Fruit fly (Drosophila melanogaster) whole organism, embryonic: Measurements from ENCODE around the gene CG32388.
A peak's percentile ranks its signal among the peaks of the same experiment; 100 is the strongest.

Experiments
- CG10147 ChIP-seq: fragments of 200-800 bp; sonication (Bioruptor generic); optimal IDR thresholded peaks from 2 replicates; lab custom pipeline; 2019; ENCODE audit warnings: missing biosample characterization, mild to moderate bottlenecking, missing genetic modification characterization, moderate library complexity
- CG11093 ChIP-seq: fragments of 200-800 bp; sonication (Bioruptor generic); IDR thresholded peaks from 3 replicates; pipeline ENCODE4 v1.3.6; 2022; ENCODE audit warnings: missing biosample characterization, missing genetic modification characterization
- CG1233 ChIP-seq: fragments of 200-800 bp; sonication (Bioruptor generic); optimal IDR thresholded peaks from 4 replicates; lab custom pipeline; 2018; ENCODE audit warnings: missing biosample characterization, mild to moderate bottlenecking, missing genetic modification characterization
- CG13123 ChIP-seq: fragments of 200-800 bp; sonication (Bioruptor generic); optimal IDR thresholded peaks from 2 replicates; lab custom pipeline; 2016; ENCODE audit warnings: missing biosample characterization, missing genetic modification characterization
- CG13287 ChIP-seq: fragments of 200-800 bp; sonication (Bioruptor generic); IDR thresholded peaks from 2 replicates; pipeline ENCODE4 v1.3.6; 2022; ENCODE audit warnings: missing biosample characterization, missing genetic modification characterization; ENCODE audit not compliant: partially characterized antibody
- CG13624 ChIP-seq: fragments of 200-800 bp; sonication (Bioruptor generic); optimal IDR thresholded peaks from 2 replicates; lab custom pipeline; 2016; ENCODE audit warnings: missing biosample characterization, missing genetic modification characterization
- CG14050 ChIP-seq: fragments of 200-800 bp; sonication (Bioruptor generic); IDR thresholded peaks from 3 replicates; pipeline ENCODE4 v1.3.6; 2022; ENCODE audit warnings: missing biosample characterization, missing genetic modification characterization
- CG15269 ChIP-seq: fragments of 200-800 bp; sonication (Bioruptor generic); optimal IDR thresholded peaks from 2 replicates; lab custom pipeline; 2018; ENCODE audit warnings: missing biosample characterization, mild to moderate bottlenecking, missing genetic modification characterization, moderate library complexity
- CG17328 ChIP-seq: fragments of 200-800 bp; sonication (Bioruptor generic); IDR thresholded peaks from 2 replicates; pipeline ENCODE4 v1.3.6; 2022; ENCODE audit warnings: missing biosample characterization, missing genetic modification characterization
- CG17612 ChIP-seq: fragments of 200-800 bp; sonication (Bioruptor generic); IDR thresholded peaks from 2 replicates; pipeline ENCODE4 v1.3.6; 2022; ENCODE audit warnings: missing biosample characterization, missing genetic modification characterization
- CG17802 ChIP-seq: fragments of 200-800 bp; sonication (Bioruptor generic); optimal IDR thresholded peaks from 2 replicates; lab custom pipeline; 2018; ENCODE audit warnings: missing biosample characterization, mild to moderate bottlenecking, missing genetic modification characterization, moderate library complexity
- CG18011 ChIP-seq: fragments of 200-800 bp; sonication (Bioruptor generic); optimal IDR thresholded peaks from 2 replicates; lab custom pipeline; 2017; ENCODE audit warnings: missing biosample characterization, missing genetic modification characterization, mild to moderate bottlenecking, moderate library complexity, missing genotype
- CG18476 ChIP-seq: fragments of 200-800 bp; sonication (Bioruptor generic); optimal IDR thresholded peaks from 2 replicates; lab custom pipeline; 2016; ENCODE audit warnings: missing biosample characterization, mild to moderate bottlenecking, missing genetic modification characterization
- CG34376 ChIP-seq: fragments of 200-800 bp; sonication (Bioruptor generic); optimal IDR thresholded peaks from 2 replicates; lab custom pipeline; 2018; ENCODE audit warnings: missing biosample characterization, mild to moderate bottlenecking, missing genetic modification characterization
- CG34422 ChIP-seq: fragments of 200-800 bp; sonication (Bioruptor generic); IDR thresholded peaks from 3 replicates; pipeline ENCODE4 v1.3.6; 2022; ENCODE audit warnings: missing biosample characterization, missing genetic modification characterization
- CG3838 ChIP-seq: fragments of 200-800 bp; sonication (Bioruptor generic); optimal IDR thresholded peaks from 3 replicates; lab custom pipeline; 2016; ENCODE audit warnings: missing biosample characterization, missing genetic modification characterization
- CG3847 ChIP-seq: fragments of 200-800 bp; sonication (Bioruptor generic); IDR thresholded peaks from 2 replicates; pipeline ENCODE4 v1.3.6; 2022; ENCODE audit warnings: missing biosample characterization, missing genetic modification characterization
- CG42726 ChIP-seq: fragments of 200-800 bp; sonication (Bioruptor generic); IDR thresholded peaks from 2 replicates; pipeline ENCODE4 v1.3.6; 2022; ENCODE audit warnings: missing biosample characterization, missing genetic modification characterization; ENCODE audit not compliant: partially characterized antibody
- CG6813 ChIP-seq: fragments of 200-800 bp; sonication (Bioruptor generic); optimal IDR thresholded peaks from 2 replicates; lab custom pipeline; 2017; ENCODE audit warnings: missing biosample characterization, missing genetic modification characterization, mild to moderate bottlenecking, moderate library complexity, missing genetic modification reagents
- CG7556 ChIP-seq: fragments of 200-800 bp; sonication (Bioruptor generic); optimal IDR thresholded peaks from 2 replicates; lab custom pipeline; 2017; ENCODE audit warnings: missing biosample characterization, mild to moderate bottlenecking, missing genetic modification characterization
- CG9797 ChIP-seq: fragments of 200-800 bp; sonication (Bioruptor generic); optimal IDR thresholded peaks from 3 replicates; lab custom pipeline; 2018; ENCODE audit warnings: missing biosample characterization, mild to moderate bottlenecking, missing genetic modification characterization
- Dp ChIP-seq: fragments of 200-800 bp; sonication (Bioruptor generic); optimal IDR thresholded peaks from 2 replicates; lab custom pipeline; 2018; ENCODE audit warnings: missing biosample characterization, mild to moderate bottlenecking, missing genetic modification characterization, moderate library complexity
- Dref ChIP-seq: fragments of 200-800 bp; sonication (Bioruptor generic); IDR thresholded peaks from 2 replicates; pipeline ENCODE4 v1.3.6; 2022; ENCODE audit warnings: missing biosample characterization, missing genetic modification characterization
- E2f1 ChIP-seq: fragments of 200-800 bp; sonication (Bioruptor generic); IDR thresholded peaks from 2 replicates; pipeline ENCODE4 v1.3.6; 2022; ENCODE audit warnings: missing biosample characterization, missing genetic modification characterization
- GATAe ChIP-seq: fragments of 200-800 bp; sonication (Bioruptor generic); conservative IDR thresholded peaks from 2 replicates; pipeline ENCODE4 v1.3.6; 2022; ENCODE audit warnings: missing biosample characterization, missing genetic modification characterization
- HLHmδ ChIP-seq: fragments of 200-800 bp; sonication (Bioruptor generic); optimal IDR thresholded peaks from 2 replicates; lab custom pipeline; 2018; ENCODE audit warnings: missing biosample characterization, mild to moderate bottlenecking, missing genetic modification characterization, moderate library complexity
- Hmr ChIP-seq: fragments of 200-800 bp; sonication (Bioruptor generic); optimal IDR thresholded peaks from 3 replicates; lab custom pipeline; 2017; ENCODE audit warnings: mild to moderate bottlenecking, missing biosample characterization, missing genetic modification reagents, missing genetic modification characterization
- Hr39 ChIP-seq: fragments of >200 bp; optimal IDR thresholded peaks from 2 replicates; lab custom pipeline; 2017
- Pdp1 ChIP-seq, 2 experiments: fragments of 200-800 bp; sonication (Bioruptor generic); optimal IDR thresholded peaks; 3 replicates each; lab custom pipeline; 2016; ENCODE audit warnings: missing biosample characterization in 2 of 2, missing genetic modification characterization in 2 of 2, mild to moderate bottlenecking in 1 of 2, moderate library complexity in 1 of 2
- Ptx1 ChIP-seq: fragments of 200-800 bp; sonication (Bioruptor generic); IDR thresholded peaks from 2 replicates; pipeline ENCODE4 v1.3.6; 2022; ENCODE audit warnings: missing biosample characterization, missing genetic modification characterization
- Rfx ChIP-seq: fragments of 200-800 bp; sonication (Bioruptor generic); IDR thresholded peaks from 2 replicates; pipeline ENCODE4 v1.3.6; 2022; ENCODE audit warnings: missing biosample characterization, missing genetic modification characterization
- Stat92E ChIP-seq, 3 experiments: fragments of >200 bp in 2 of 3; fragments of 200-800 bp in 1 of 3; sonication (Bioruptor generic) in 1 of 3; optimal IDR thresholded peaks; 2 replicates each; lab custom pipeline; 2017 to 2019; ENCODE audit warnings: missing biosample characterization in 3 of 3, missing genetic modification characterization in 3 of 3, mild to moderate bottlenecking in 1 of 3, moderate library complexity in 1 of 3
- TFAM ChIP-seq: fragments of 200-800 bp; sonication (Bioruptor generic); optimal IDR thresholded peaks from 2 replicates; lab custom pipeline; 2017; ENCODE audit warnings: missing biosample characterization, missing genetic modification characterization, inconsistent platforms
- Usf ChIP-seq: fragments of 200-800 bp; sonication (Bioruptor generic); optimal IDR thresholded peaks from 2 replicates; lab custom pipeline; 2017; ENCODE audit warnings: missing genotype, missing biosample characterization, missing genetic modification characterization
- dpn ChIP-seq, 2 experiments: fragments of 200-800 bp; sonication (Bioruptor generic); optimal IDR thresholded peaks; 3 replicates each; lab custom pipeline; 2016; ENCODE audit warnings: missing biosample characterization in 2 of 2, missing genetic modification characterization in 2 of 2
- exex ChIP-seq: fragments of 200-800 bp; sonication (Bioruptor generic); optimal IDR thresholded peaks from 4 replicates; lab custom pipeline; 2018; ENCODE audit warnings: missing biosample characterization, mild to moderate bottlenecking, missing genetic modification characterization, moderate library complexity
- grn ChIP-seq: fragments of 200-800 bp; sonication (Bioruptor generic); optimal IDR thresholded peaks from 3 replicates; lab custom pipeline; 2017; ENCODE audit warnings: missing biosample characterization, missing genetic modification characterization
- h ChIP-seq: fragments of >200 bp; optimal IDR thresholded peaks from 2 replicates; lab custom pipeline; 2017
- inv ChIP-seq: fragments of 200-800 bp; sonication (Bioruptor generic); IDR thresholded peaks from 2 replicates; pipeline ENCODE4 v1.3.6; 2022; ENCODE audit warnings: missing biosample characterization, missing genetic modification characterization; ENCODE audit not compliant: partially characterized antibody
- onecut ChIP-seq: fragments of 200-800 bp; sonication (Bioruptor generic); IDR thresholded peaks from 2 replicates; pipeline ENCODE4 v1.3.6; 2022; ENCODE audit warnings: missing biosample characterization, missing genetic modification characterization
- run ChIP-seq: fragments of 200-800 bp; sonication (Bioruptor generic); optimal IDR thresholded peaks from 3 replicates; lab custom pipeline; 2018; ENCODE audit warnings: missing biosample characterization, mild to moderate bottlenecking, missing genetic modification characterization
- ssp ChIP-seq: fragments of 200-800 bp; sonication (Bioruptor generic); IDR thresholded peaks from 2 replicates; pipeline ENCODE4 v1.3.6; 2022; ENCODE audit warnings: missing biosample characterization, missing genetic modification characterization
- stwl ChIP-seq: fragments of 200-800 bp; sonication (Bioruptor generic); optimal IDR thresholded peaks from 3 replicates; lab custom pipeline; 2018; ENCODE audit warnings: missing biosample characterization, mild to moderate bottlenecking, missing genetic modification characterization, moderate library complexity
- sug ChIP-seq: fragments of 200-800 bp; optimal IDR thresholded peaks from 2 replicates; lab custom pipeline; 2019; ENCODE audit warnings: missing biosample characterization, mild to moderate bottlenecking, missing genetic modification characterization, moderate library complexity
- toy ChIP-seq: fragments of 200-800 bp; sonication (Bioruptor generic); IDR thresholded peaks from 2 replicates; pipeline ENCODE4 v1.3.6; 2022; ENCODE audit warnings: missing biosample characterization, missing genetic modification characterization
- vnd ChIP-seq: fragments of 200-800 bp; sonication (Bioruptor generic); IDR thresholded peaks from 3 replicates; pipeline ENCODE4 v1.3.6; 2022; ENCODE audit warnings: missing biosample characterization, missing genetic modification characterization; ENCODE audit not compliant: partially characterized antibody
- wdn ChIP-seq: fragments of 200-800 bp; sonication (Bioruptor generic); IDR thresholded peaks from 2 replicates; pipeline ENCODE4 v1.3.6; 2022; ENCODE audit warnings: missing biosample characterization, missing genetic modification characterization
- zfh2 ChIP-seq: fragments of 200-800 bp; sonication (Bioruptor generic); optimal IDR thresholded peaks from 2 replicates; lab custom pipeline; 2016; ENCODE audit warnings: missing biosample characterization, missing genetic modification characterization

Gene CG32388

DNA sequence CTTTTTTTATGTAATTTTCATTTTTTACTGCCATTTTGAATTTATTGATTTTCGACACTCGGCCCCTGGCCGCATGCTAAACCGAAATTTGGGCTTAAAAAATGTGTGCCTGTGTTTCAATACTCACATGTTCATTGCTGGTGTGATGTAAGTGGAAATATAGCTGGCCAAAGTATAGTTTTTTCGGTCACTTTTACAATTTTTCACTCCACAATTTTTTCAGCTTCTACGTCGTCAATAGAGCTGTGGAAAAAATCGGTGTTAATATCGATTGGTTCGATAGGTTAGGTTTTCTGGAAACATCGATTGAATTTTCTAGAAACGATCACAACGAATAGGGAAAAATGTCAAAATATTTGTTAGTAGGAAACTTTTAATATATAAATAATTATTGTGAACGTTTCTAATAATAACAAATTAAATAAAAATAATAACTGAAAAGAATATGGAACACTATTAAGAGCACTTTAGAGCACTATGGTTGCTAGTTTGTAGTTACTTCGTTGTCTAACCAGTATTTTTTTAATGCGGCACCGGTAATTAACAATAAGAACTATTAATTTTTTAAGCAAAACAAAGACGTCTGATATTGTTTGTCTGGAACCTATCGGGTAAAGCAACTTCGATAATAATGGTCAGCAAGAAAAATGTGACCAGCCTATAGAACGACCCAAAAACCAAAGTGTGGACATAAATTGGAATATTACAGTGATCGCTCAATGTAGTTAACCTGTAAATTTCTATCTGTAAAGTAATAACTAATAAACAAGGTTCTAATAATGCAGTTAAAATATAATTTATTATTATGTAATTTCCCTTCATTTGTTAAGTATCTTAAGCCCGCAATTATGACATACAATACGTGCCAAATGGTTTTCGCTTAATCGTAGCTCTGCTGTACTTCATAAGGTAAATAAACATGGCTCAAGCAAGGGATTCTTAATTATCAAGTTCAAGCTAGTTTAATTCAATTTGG, 28.8 kb downstream of the CG32388 start, which contains the start of the genes CG10077 and CG9948 (continued):
- TF ChIP-seq CG17328 (GFP tag; lab: Robert Waterston, UW) (peak; percentile 93), CG3847 (GFP tag; lab: Robert Waterston, UW) (peak; percentile 89), Hmr (GFP tag; lab: Kevin White, UChicago) (peak; percentile 85), stwl (tag; lab: Kevin White, UChicago) (peak; percentile 57), CG9797 (GFP tag; lab: Kevin White, UChicago) (peak; percentile 45), CG17802 (peak; percentile 55), CG11093 (GFP tag; lab: Robert Waterston, UW) (peak; percentile 83), CG13287 (peak; percentile 78), sug (tag; lab: Kevin White, UChicago) (peak; percentile 87), onecut (GFP tag; lab: Robert Waterston, UW) (peak; percentile 96), GATAe (GFP tag; lab: Robert Waterston, UW) (no peak), CG18476 (GFP tag; lab: Kevin White, UChicago) (peak; percentile 80), CG3838 (peak; percentile 27), CG14050 (peak; percentile 88), Hr39 (lab: Kevin White, UChicago) (no peak), CG34422 (GFP tag; lab: Robert Waterston, UW) (peak; percentile 94), grn (GFP tag; lab: Kevin White, UChicago) (no peak), CG34376 (GFP tag; lab: Kevin White, UChicago) (peak; percentile 77), E2f1 (peak; percentile 88), Rfx (GFP tag; lab: Robert Waterston, UW) (peak; percentile 94), Usf (GFP tag; lab: Kevin White, UChicago) (peak; percentile 78), CG1233 (peak; percentile 86), dpn (GFP tag; optimal IDR thresholded peaks at IDR 0.05; lab: Kevin White, UChicago) (peak; percentile 58 to 90), vnd (GFP tag; lab: Robert Waterston, UW) (peak; percentile 75), Pdp1 (GFP tag; optimal IDR thresholded peaks at IDR 0.05; lab: Kevin White, UChicago) (peak; percentile 75 to 76), CG17612 (GFP tag; lab: Robert Waterston, UW) (peak; percentile 79), exex (no peak), Dp (peak; percentile 11), CG18011 (GFP tag; lab: Kevin White, UChicago) (peak; percentile 59), toy (GFP tag; lab: Robert Waterston, UW) (0 out of 2 replicates have a peak, but pooled peaks have one; percentile 55), CG13123 (peak; percentile 73), CG7556 (peak; percentile 84), zfh2 (GFP tag; lab: Kevin White, UChicago) (peak; percentile 39), Stat92E (GFP tag; optimal IDR thresholded peaks at IDR 0.05; lab: Kevin White, UChicago) (peak in 1 of 3 experiments; percentile 76), Ptx1 (GFP tag; lab: Robert Waterston, UW) (peak; percentile 94), run (no peak), Dref (GFP tag; lab: Robert Waterston, UW) (peak; percentile 87), wdn (peak; percentile 86), HLHmδ (GFP tag; lab: Kevin White, UChicago) (no peak), CG13624 (GFP tag; lab: Kevin White, UChicago) (peak; percentile 47), CG15269 (peak; percentile 93), inv (peak; percentile 63), ssp (GFP tag; lab: Robert Waterston, UW) (peak; percentile 72), CG6813 (peak; percentile 75), CG42726 (GFP tag; lab: Robert Waterston, UW) (peak; percentile 49; the same call in 1 of the 2 replicates), CG10147 (GFP tag; lab: Kevin White, UChicago) (peak; percentile 86), TFAM (GFP tag; lab: Kevin White, UChicago) (peak; percentile 26), h (no peak)
